Worm (Caenorhabditis elegans): ENCODE results near the gene spe-39.

Gene spe-39

DNA sequence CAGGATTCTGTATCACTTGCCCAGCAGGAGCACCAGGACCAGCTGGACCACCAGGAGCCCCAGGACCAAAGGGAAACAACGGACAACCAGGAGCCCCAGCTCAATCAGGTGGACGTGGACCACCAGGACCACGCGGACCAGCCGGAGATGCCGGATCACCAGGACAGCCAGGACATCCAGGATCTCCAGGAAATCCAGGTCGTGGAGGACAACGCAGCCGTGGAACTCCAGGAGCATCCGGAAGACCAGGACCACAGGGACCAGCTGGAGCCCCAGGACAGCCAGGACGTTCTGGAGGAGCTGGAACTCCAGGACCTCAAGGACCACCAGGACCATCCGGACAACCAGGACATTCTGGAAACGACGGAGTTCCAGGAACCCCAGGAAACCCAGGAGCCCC, 50.8 kb downstream of the spe-39 start:
- TF ChIP-seq him-1 (tag; optimal IDR thresholded peaks at IDR 0.05) (no peak), dao-5 (tag; optimal IDR thresholded peaks at IDR 0.05) (no peak), W03F9.2 (tag; optimal IDR thresholded peaks at IDR 0.05) (no peak)
